Fruit fly (Drosophila melanogaster) whole organism, larva: ENCODE data around the gene UbcE2M.

Source experiments
- noc ChIP-seq: fragments of 200-800 bp; sonication (Bioruptor generic); optimal IDR thresholded peaks from 3 replicates; lab custom pipeline; 2019; ENCODE audit warnings: missing biosample characterization, mild to moderate bottlenecking, missing genetic modification characterization, moderate library complexity

UbcE2M gene

dm6 chr3L:8150812-8151211 lies 47.0 kb downstream of the UbcE2M start:
- TF ChIP-seq noc, result no peak

dm6 chr3L:8150284-8150683 lies 47.5 kb downstream of the UbcE2M start:
- TF ChIP-seq noc, result no peak
